Worm (Caenorhabditis elegans): ENCODE data around the gene irg-3.
"Not testable (repeated sequence)": the region's sequence is repeated elsewhere in the genome, so short reads cannot be mapped to it uniquely, and the experiment has no call there.

Gene irg-3

ce11 chrV:2592173-2592676 lies at the start of gene irg-3:
Gene irg-3, plus strand, starts transcription at chrV:2592591.
- peak; percentile 58 for TF ChIP-seq elt-2 (tag; optimal IDR thresholded peaks at IDR 0.05)
- TF ChIP-seq nhr-25 (tag; optimal IDR thresholded peaks at IDR 0.05), result no peak

- TF ChIP-seq mml-1, zag-1, elt-3 (tag; optimal IDR thresholded peaks at IDR 0.05): not testable (repeated sequence)
These were observed 31.0 kb upstream of the irg-3 start, which contains the start of gene gst-10 for ce11 chrV:2561390-2561789. Gene gst-10, plus strand, starts transcription at chrV:2561690.

ce11 chrV:2565525-2565924 lies 26.9 kb upstream of the irg-3 start, which contains the start of gene Y45G12C.1:
Gene Y45G12C.1, plus strand, starts transcription at chrV:2565683.
- TF ChIP-seq ama-1 (optimal IDR thresholded peaks at IDR 0.05), result no peak
- TF ChIP-seq jun-1 (tag; optimal IDR thresholded peaks at IDR 0.05), result no peak
- TF ChIP-seq unc-39 (tag; optimal IDR thresholded peaks at IDR 0.05), result no peak
- no peak for TF ChIP-seq ceh-28 (tag; optimal IDR thresholded peaks at IDR 0.05)
- TF ChIP-seq pha-4 (tag; optimal IDR thresholded peaks at IDR 0.05), result no peak
- TF ChIP-seq nhr-25 (tag; optimal IDR thresholded peaks at IDR 0.05), result no peak
- no peak for TF ChIP-seq fkh-10 (GFP tag; optimal IDR thresholded peaks at IDR 0.05)
- TF ChIP-seq pqm-1 (tag; optimal IDR thresholded peaks at IDR 0.05), result peak; percentile 41
- TF ChIP-seq ztf-4 (tag; optimal IDR thresholded peaks at IDR 0.05), result no peak
- no peak for TF ChIP-seq tbx-2 (tag; optimal IDR thresholded peaks at IDR 0.05)
- no peak for TF ChIP-seq lin-15B (tag; optimal IDR thresholded peaks at IDR 0.05)
- no peak for TF ChIP-seq sea-2 (GFP tag; optimal IDR thresholded peaks at IDR 0.05)
- no peak for TF ChIP-seq zag-1 (tag; optimal IDR thresholded peaks at IDR 0.05)
- no peak for TF ChIP-seq nhr-43 (tag; optimal IDR thresholded peaks at IDR 0.05; ENCODE audit: poor library complexity, severe bottlenecking)
- no peak for TF ChIP-seq nhr-76 (tag; optimal IDR thresholded peaks at IDR 0.05)
- TF ChIP-seq ZK546.5 (tag; optimal IDR thresholded peaks at IDR 0.05), result no peak
- TF ChIP-seq egl-27 (tag; optimal IDR thresholded peaks at IDR 0.05), result no peak
- peak; percentile 76 for TF ChIP-seq elt-2 (tag; optimal IDR thresholded peaks at IDR 0.05)
- no peak for TF ChIP-seq ceh-82 (tag; optimal IDR thresholded peaks at IDR 0.05)
- peak; percentile 4 for TF ChIP-seq skn-1 (tag; optimal IDR thresholded peaks at IDR 0.05)
- no peak for TF ChIP-seq nhr-11 (tag; optimal IDR thresholded peaks at IDR 0.05)

- TF ChIP-seq ceh-9 (tag; optimal IDR thresholded peaks at IDR 0.05), result no peak
- no peak for TF ChIP-seq nhr-237 (tag; optimal IDR thresholded peaks at IDR 0.05)
- no peak for TF ChIP-seq unc-39 (tag; optimal IDR thresholded peaks at IDR 0.05)
- TF ChIP-seq nhr-67 (tag; optimal IDR thresholded peaks at IDR 0.05), result no peak
- TF ChIP-seq eor-1 (tag; optimal IDR thresholded peaks at IDR 0.05), result no peak
- TF ChIP-seq ztf-4 (tag; optimal IDR thresholded peaks at IDR 0.05), result no peak
- no peak for TF ChIP-seq hmg-11 (tag; optimal IDR thresholded peaks at IDR 0.05)
- TF ChIP-seq elt-1 (tag; optimal IDR thresholded peaks at IDR 0.05), result no peak
These were observed 21.7 kb upstream of the irg-3 start, which contains the start of gene srj-19 for ce11 chrV:2570643-2571042. Gene srj-19, minus strand, starts transcription at chrV:2570743.

ce11 chrV:2573108-2573507 lies 19.3 kb upstream of the irg-3 start, which contains the start of gene srj-20:
Gene srj-20, minus strand, starts transcription at chrV:2573208.
- TF ChIP-seq lin-15B (tag; optimal IDR thresholded peaks at IDR 0.05), result no peak
- no peak for TF ChIP-seq ceh-16 (tag; optimal IDR thresholded peaks at IDR 0.05)
- TF ChIP-seq nhr-43 (tag; optimal IDR thresholded peaks at IDR 0.05; ENCODE audit: poor library complexity, severe bottlenecking), result no peak
- no peak for TF ChIP-seq eor-1 (tag; optimal IDR thresholded peaks at IDR 0.05)
- no peak for TF ChIP-seq hmg-11 (tag; optimal IDR thresholded peaks at IDR 0.05)
- TF ChIP-seq elt-2 (tag; optimal IDR thresholded peaks at IDR 0.05), result no peak
- TF ChIP-seq elt-1 (tag; optimal IDR thresholded peaks at IDR 0.05), result no peak
- TF ChIP-seq zag-1 (tag; optimal IDR thresholded peaks at IDR 0.05), result no peak
- no peak for TF ChIP-seq ZK546.5 (tag; optimal IDR thresholded peaks at IDR 0.05)
- TF ChIP-seq tbx-2 (tag; optimal IDR thresholded peaks at IDR 0.05), result no peak
- TF ChIP-seq unc-39 (tag; optimal IDR thresholded peaks at IDR 0.05), result no peak
- no peak for TF ChIP-seq ama-1 (optimal IDR thresholded peaks at IDR 0.05)

ce11 chrV:2573881-2574280 lies 18.5 kb upstream of the irg-3 start, which contains the start of gene nhr-290:
Gene nhr-290, plus strand, starts transcription at chrV:2574181.
- TF ChIP-seq nhr-43 (tag; optimal IDR thresholded peaks at IDR 0.05; ENCODE audit: poor library complexity, severe bottlenecking) (no peak), nhr-28 (tag; optimal IDR thresholded peaks at IDR 0.05) (no peak), eor-1 (tag; optimal IDR thresholded peaks at IDR 0.05) (no peak), egl-27 (tag; optimal IDR thresholded peaks at IDR 0.05) (no peak), fkh-10 (GFP tag; optimal IDR thresholded peaks at IDR 0.05) (no peak), mml-1 (tag; optimal IDR thresholded peaks at IDR 0.05) (no peak), ama-1 (optimal IDR thresholded peaks at IDR 0.05) (no peak), nfya-1 (tag; optimal IDR thresholded peaks at IDR 0.05; ENCODE audit: insufficient read depth) (no peak), nhr-67 (tag; optimal IDR thresholded peaks at IDR 0.05) (no peak), jun-1 (tag; optimal IDR thresholded peaks at IDR 0.05) (no peak)

Data from whole organism, L3 larva.